Worm (Caenorhabditis elegans): Measurements from ENCODE around the gene C24G6.8.

DNA sequence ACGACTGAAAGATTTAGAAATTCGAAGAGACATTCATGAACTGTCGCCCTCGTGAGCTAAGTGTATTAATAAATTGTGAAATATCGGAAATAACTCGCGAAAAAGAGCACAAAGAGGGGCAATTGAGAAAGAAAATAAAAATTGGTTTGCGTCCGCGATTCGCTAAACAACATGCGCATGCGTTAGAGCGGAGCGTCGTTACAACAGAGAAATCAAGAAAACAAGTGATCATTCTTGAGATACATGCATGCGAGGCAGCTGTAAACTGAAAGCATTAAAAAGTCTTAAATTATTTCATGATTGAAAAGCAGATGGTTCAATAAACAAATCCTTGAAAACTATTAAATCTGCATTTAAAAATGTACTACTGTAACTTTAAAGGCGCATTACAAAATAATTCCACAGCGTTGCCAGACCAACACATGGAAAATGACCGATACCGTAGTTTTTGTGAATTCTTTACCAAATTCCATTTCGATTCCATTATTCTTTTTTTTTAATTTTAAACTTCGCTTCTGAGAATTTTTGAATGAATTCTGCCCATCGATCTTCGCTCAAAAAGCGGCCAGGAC, 652 bp upstream of the C24G6.8 start, which contains the start of the genes cox-16 and syp-2:
- no peak for TF ChIP-seq ceh-9 (tag; optimal IDR thresholded peaks at IDR 0.05)
- no peak for TF ChIP-seq pax-1 (tag; optimal IDR thresholded peaks at IDR 0.05)
- no peak for TF ChIP-seq C38D4.7 (GFP tag; optimal IDR thresholded peaks at IDR 0.05)
- no peak for TF ChIP-seq ref-2 (tag; optimal IDR thresholded peaks at IDR 0.05)
- TF ChIP-seq npax-4 (tag; optimal IDR thresholded peaks at IDR 0.05), result no peak
- no peak for TF ChIP-seq hlh-6 (tag; optimal IDR thresholded peaks at IDR 0.05)
- TF ChIP-seq fkh-10 (GFP tag; optimal IDR thresholded peaks at IDR 0.05), result no peak

Data from whole organism, late embryonic.